Fruit fly (Drosophila melanogaster): Measurements from ENCODE around the gene CG33252.

Gene CG33252

dm6 chrX:16909297-16909696 lies 12.3 kb upstream of the CG33252 start (continued):
- TF ChIP-seq fd3F (GFP tag; optimal IDR thresholded peaks at IDR 0.05) (no peak), Asciz (GFP tag; optimal IDR thresholded peaks at IDR 0.05) (no peak), hkb (optimal IDR thresholded peaks at IDR 0.05) (no peak), hkb (GFP tag; IDR thresholded peaks at IDR 0.05) (no peak), CG12391 (tag; optimal IDR thresholded peaks at IDR 0.05) (no peak), CG14014 (GFP tag; IDR thresholded peaks at IDR 0.05) (peak; percentile 14; the same call in 1 of the 2 replicates)

- peak; percentile 96 for TF ChIP-seq CG13894 (tag; optimal IDR thresholded peaks at IDR 0.05)
- no peak for TF ChIP-seq sens-2 (GFP tag; IDR thresholded peaks at IDR 0.05)
Observed at dm6 chrX:16907675-16908074, 10.7 kb upstream of the CG33252 start.

DNA sequence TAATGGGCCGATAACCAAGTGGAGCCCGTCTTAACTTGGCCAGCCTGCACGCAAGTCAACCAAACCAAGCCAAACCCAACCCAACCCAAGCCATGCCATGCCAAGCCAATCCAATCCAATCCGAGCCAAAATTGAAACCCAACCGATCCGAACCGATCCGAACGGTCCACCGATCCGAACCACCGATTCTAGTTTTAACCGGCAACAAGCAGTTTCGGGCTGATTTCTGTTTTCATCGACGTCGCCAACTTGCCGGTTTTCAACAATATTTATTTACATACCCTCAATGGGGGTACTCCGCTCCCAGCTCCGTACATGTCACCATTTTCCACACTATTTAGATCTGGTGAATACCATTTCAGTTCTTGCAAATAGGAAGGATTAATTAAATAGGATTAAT lies 10.0 kb upstream of the CG33252 start:
- TF ChIP-seq lbe (GFP tag; optimal IDR thresholded peaks at IDR 0.05): no peak
- TF ChIP-seq CG13894 (tag; optimal IDR thresholded peaks at IDR 0.05): peak; percentile 97
- no peak for TF ChIP-seq fd64A (GFP tag; optimal IDR thresholded peaks at IDR 0.05)
- no peak for TF ChIP-seq Hr51 (GFP tag; optimal IDR thresholded peaks at IDR 0.05)
- TF ChIP-seq chinmo (GFP tag; IDR thresholded peaks at IDR 0.05; ENCODE audit: partially characterized antibody): peak; percentile 44; the same call in 1 of the 4 replicates
- peak; percentile 86 for TF ChIP-seq gem (tag; optimal IDR thresholded peaks at IDR 0.05)
- TF ChIP-seq Dbx (GFP tag; IDR thresholded peaks at IDR 0.05): 0 out of 3 replicates have a peak, but pooled peaks have one; percentile 18
- no peak for TF ChIP-seq Dll (GFP tag; IDR thresholded peaks at IDR 0.05; ENCODE audit: partially characterized antibody)
- no peak for TF ChIP-seq CG4730 (GFP tag; IDR thresholded peaks at IDR 0.05)
- TF ChIP-seq CG15011 (GFP tag; optimal IDR thresholded peaks at IDR 0.05): no peak
- no peak for TF ChIP-seq gce (GFP tag; IDR thresholded peaks at IDR 0.05)
- no peak for TF ChIP-seq Hr78 (GFP tag; optimal IDR thresholded peaks at IDR 0.05)
- peak; percentile 23 for TF ChIP-seq Med (GFP tag)
- TF ChIP-seq grau (tag; optimal IDR thresholded peaks at IDR 0.05): no peak
- peak; percentile 66; the same call in 1 of the 3 replicates for TF ChIP-seq CG2199 (GFP tag; IDR thresholded peaks at IDR 0.05)
- no peak for TF ChIP-seq CG2202 (tag; optimal IDR thresholded peaks at IDR 0.05)
- TF ChIP-seq CG17328 (GFP tag; IDR thresholded peaks at IDR 0.05): no peak
- TF ChIP-seq Hr3 (GFP tag; optimal IDR thresholded peaks at IDR 0.05): no peak
- peak; percentile 75 for TF ChIP-seq Deaf1 (tag; optimal IDR thresholded peaks at IDR 0.05)
- TF ChIP-seq ttk (GFP tag; IDR thresholded peaks at IDR 0.05): no peak
- no peak for TF ChIP-seq CG3995 (GFP tag; optimal IDR thresholded peaks at IDR 0.05)
- TF ChIP-seq tio (GFP tag; optimal IDR thresholded peaks at IDR 0.05): no peak
- no peak for TF ChIP-seq Stat92E (GFP tag; optimal IDR thresholded peaks at IDR 0.05)
- TF ChIP-seq toy (GFP tag; IDR thresholded peaks at IDR 0.05): no peak
- TF ChIP-seq CG8478 (optimal IDR thresholded peaks at IDR 0.05): no peak
- peak; percentile 34 for TF ChIP-seq CG12769 (tag; optimal IDR thresholded peaks at IDR 0.05)
- no peak for TF ChIP-seq eve (GFP tag; optimal IDR thresholded peaks at IDR 0.05)

dm6 chrX:16906065-16906464 lies 9.1 kb upstream of the CG33252 start:
- TF ChIP-seq nom (GFP tag; optimal IDR thresholded peaks at IDR 0.05): peak; percentile 70
- TF ChIP-seq crc (GFP tag; optimal IDR thresholded peaks at IDR 0.05): no peak
- TF ChIP-seq grn (GFP tag; optimal IDR thresholded peaks at IDR 0.05): no peak
- peak; percentile 23 for TF ChIP-seq sens (GFP tag)
- TF ChIP-seq Deaf1 (tag; optimal IDR thresholded peaks at IDR 0.05): peak; percentile 19
- peak; percentile 46; the same call in 1 of the 2 replicates for TF ChIP-seq Drgx (GFP tag; IDR thresholded peaks at IDR 0.05)
- no peak for TF ChIP-seq sc (optimal IDR thresholded peaks at IDR 0.05)
- TF ChIP-seq sc (GFP tag; optimal IDR thresholded peaks at IDR 0.05): no peak
- TF ChIP-seq emc (GFP tag; optimal IDR thresholded peaks at IDR 0.05): no peak

All from whole organism, embryonic.